Worm (Caenorhabditis elegans): ENCODE results near the gene W01B6.4.

- TF ChIP-seq tbx-11 (GFP tag; IDR thresholded peaks at IDR 0.05) (no peak), flt-1 (GFP tag; IDR thresholded peaks at IDR 0.05) (no peak), ama-1 (optimal IDR thresholded peaks at IDR 0.05) (no peak), hmg-4 (GFP tag; optimal IDR thresholded peaks at IDR 0.05) (no peak), sea-1 (GFP tag; conservative IDR thresholded peaks at IDR 0.05) (no peak), hmbx-1 (tag; optimal IDR thresholded peaks at IDR 0.05) (no peak), ets-7 (tag; optimal IDR thresholded peaks at IDR 0.05) (no peak), B0310.2 (tag; optimal IDR thresholded peaks at IDR 0.05) (no peak), tbx-37 (GFP tag; conservative IDR thresholded peaks at IDR 0.05) (no peak), hnd-1 (tag; optimal IDR thresholded peaks at IDR 0.05) (no peak), scrt-1 (GFP tag; IDR thresholded peaks at IDR 0.05) (no peak), ceh-13 (GFP tag; optimal IDR thresholded peaks at IDR 0.05) (no peak), ceh-36 (tag; optimal IDR thresholded peaks at IDR 0.05) (no peak)
These were observed 19.9 kb downstream of the W01B6.4 start, which contains the start of the genes C04G2.5 and msp-36 for ce11 chrIV:10095171-10095570.
